Worm (Caenorhabditis elegans) whole organism, early embryonic: ENCODE measurements around the gene strd-1.

Experiments
- B0310.2 ChIP-seq: sonication (generic microtip); optimal IDR thresholded peaks from 2 replicates; lab custom pipeline; 2016; ENCODE audit warnings: mild to moderate bottlenecking, missing genetic modification characterization, missing compliant biosample characterization
- F13C5.2 ChIP-seq: sonication (generic microtip); optimal IDR thresholded peaks from 2 replicates; lab custom pipeline; 2017; ENCODE audit warnings: mild to moderate bottlenecking, missing genetic modification characterization, inconsistent platforms, missing compliant biosample characterization
- aly-1 ChIP-seq: sonication (generic microtip); optimal IDR thresholded peaks from 2 replicates; lab custom pipeline; 2016; ENCODE audit warnings: missing genetic modification characterization, missing compliant biosample characterization
- ama-1 ChIP-seq: fragments of 150-350 bp; optimal IDR thresholded peaks from 2 replicates; lab custom pipeline; 2014
- ceh-13 ChIP-seq: fragments of 200-800 bp; sonication (Bioruptor generic); optimal IDR thresholded peaks from 2 replicates; lab custom pipeline; 2018; ENCODE audit warnings: mild to moderate bottlenecking, missing genetic modification characterization, missing compliant biosample characterization
- ceh-36 ChIP-seq: sonication (generic microtip); optimal IDR thresholded peaks from 2 replicates; lab custom pipeline; 2016; ENCODE audit warnings: missing genetic modification characterization, inconsistent platforms, missing compliant biosample characterization
- ets-7 ChIP-seq: sonication (generic microtip); optimal IDR thresholded peaks from 2 replicates; lab custom pipeline; 2016; ENCODE audit warnings: missing genotype, missing genetic modification characterization, missing compliant biosample characterization
- flt-1 ChIP-seq: fragments of 200-800 bp; sonication (Bioruptor generic); IDR thresholded peaks from 2 replicates; pipeline ENCODE4 v1.3.6; 2022; ENCODE audit warnings: missing genetic modification characterization, missing compliant biosample characterization
- hmbx-1 ChIP-seq: sonication (generic microtip); optimal IDR thresholded peaks from 2 replicates; lab custom pipeline; 2016; ENCODE audit warnings: mild to moderate bottlenecking, missing genetic modification characterization, missing compliant biosample characterization
- hmg-4 ChIP-seq: fragments of 200-800 bp; sonication (Bioruptor generic); optimal IDR thresholded peaks from 2 replicates; lab custom pipeline; 2018; ENCODE audit warnings: mild to moderate bottlenecking, missing genetic modification characterization, missing compliant biosample characterization
- hnd-1 ChIP-seq: sonication (generic microtip); optimal IDR thresholded peaks from 2 replicates; lab custom pipeline; 2016; ENCODE audit warnings: missing genetic modification characterization, missing compliant biosample characterization
- pes-1 ChIP-seq: fragments of 200-800 bp; sonication (Bioruptor generic); IDR thresholded peaks from 2 replicates; pipeline ENCODE4 v1.3.6; 2022; ENCODE audit warnings: missing genetic modification reagents, missing genetic modification characterization, missing compliant biosample characterization
- scrt-1 ChIP-seq: fragments of 200-800 bp; sonication (Bioruptor generic); IDR thresholded peaks from 2 replicates; pipeline ENCODE4 v1.3.6; 2022; ENCODE audit warnings: missing genetic modification characterization, missing compliant biosample characterization
- sea-1 ChIP-seq: fragments of 200-800 bp; sonication (Bioruptor generic); conservative IDR thresholded peaks from 2 replicates; pipeline ENCODE4 v1.3.6; 2022; ENCODE audit warnings: missing genetic modification characterization, missing compliant biosample characterization
- tbx-11 ChIP-seq: fragments of 200-800 bp; sonication (Bioruptor generic); IDR thresholded peaks from 2 replicates; pipeline ENCODE4 v1.3.6; 2022; ENCODE audit warnings: missing genetic modification characterization, missing compliant biosample characterization
- tbx-37 ChIP-seq: fragments of 200-800 bp; sonication (Bioruptor generic); conservative IDR thresholded peaks from 2 replicates; pipeline ENCODE4 v1.3.6; 2022; ENCODE audit warnings: missing genetic modification reagents, missing genetic modification characterization, missing compliant biosample characterization
- tra-4 ChIP-seq: sonication (generic microtip); optimal IDR thresholded peaks from 2 replicates; lab custom pipeline; 2017; ENCODE audit warnings: missing genetic modification characterization, missing compliant biosample characterization

The strd-1 gene

ce11 chrIII:10967010-10967409 lies 19.8 kb downstream of the strd-1 start, which contains the start of gene W05B2.2:
Gene W05B2.2, minus strand, starts transcription at chrIII:10967110.
- TF ChIP-seq sea-1 (GFP tag; lab: Robert Waterston, UW) (no peak), tra-4 (no peak), tbx-37 (GFP tag; lab: Robert Waterston, UW) (no peak), scrt-1 (GFP tag; lab: Robert Waterston, UW) (no peak), flt-1 (GFP tag; lab: Robert Waterston, UW) (no peak), hmbx-1 (no peak), ama-1 (lab: Kevin White, UChicago) (no peak), hnd-1 (tag; lab: Kevin White, UChicago) (no peak)

ce11 chrIII:10969644-10970043 lies 22.4 kb downstream of the strd-1 start, which contains the start of gene dhc-4:
Gene dhc-4, plus strand, starts transcription at chrIII:10969944.
- TF ChIP-seq hmg-4 (no peak), ama-1 (lab: Kevin White, UChicago) (no peak), sea-1 (GFP tag; lab: Robert Waterston, UW) (no peak), aly-1 (tag; lab: Kevin White, UChicago) (no peak), scrt-1 (GFP tag; lab: Robert Waterston, UW) (no peak), F13C5.2 (tag; lab: Kevin White, UChicago) (no peak), B0310.2 (tag; lab: Kevin White, UChicago) (no peak), pes-1 (GFP tag; lab: Robert Waterston, UW) (no peak), flt-1 (GFP tag; lab: Robert Waterston, UW) (no peak), ceh-13 (GFP tag; lab: Kevin White, UChicago) (no peak), tbx-37 (GFP tag; lab: Robert Waterston, UW) (no peak), hmbx-1 (no peak), tbx-11 (no peak)

ce11 chrIII:10976580-10976979 lies 29.3 kb downstream of the strd-1 start:
- TF ChIP-seq ceh-13 (GFP tag; lab: Kevin White, UChicago): no peak
- TF ChIP-seq F13C5.2 (tag; lab: Kevin White, UChicago): no peak
- TF ChIP-seq sea-1 (GFP tag; lab: Robert Waterston, UW): no peak
- no peak for TF ChIP-seq flt-1 (GFP tag; lab: Robert Waterston, UW)

- TF ChIP-seq B0310.2 (tag; lab: Kevin White, UChicago) (no peak), hnd-1 (tag; lab: Kevin White, UChicago) (no peak), tbx-11 (no peak), F13C5.2 (tag; lab: Kevin White, UChicago) (no peak), ceh-36 (tag; lab: Kevin White, UChicago) (no peak), ama-1 (lab: Kevin White, UChicago) (no peak), ceh-13 (GFP tag; lab: Kevin White, UChicago) (no peak), scrt-1 (GFP tag; lab: Robert Waterston, UW) (no peak), pes-1 (GFP tag; lab: Robert Waterston, UW) (no peak), aly-1 (tag; lab: Kevin White, UChicago) (no peak), hmg-4 (no peak)
These were observed 34.3 kb downstream of the strd-1 start for ce11 chrIII:10981555-10981954.

- TF ChIP-seq tbx-37 (GFP tag; lab: Robert Waterston, UW): no peak
- TF ChIP-seq ama-1 (lab: Kevin White, UChicago): no peak
- TF ChIP-seq flt-1 (GFP tag; lab: Robert Waterston, UW): no peak
- TF ChIP-seq F13C5.2 (tag; lab: Kevin White, UChicago): no peak
- TF ChIP-seq ceh-13 (GFP tag; lab: Kevin White, UChicago): no peak
These were observed 35.9 kb downstream of the strd-1 start, which contains the start of gene col-92 for ce11 chrIII:10983153-10983552. Gene col-92, minus strand, starts transcription at chrIII:10983253.

- TF ChIP-seq sea-1 (GFP tag; lab: Robert Waterston, UW): 0 out of 2 replicates have a peak, but pooled peaks have one; percentile 15
- TF ChIP-seq scrt-1 (GFP tag; lab: Robert Waterston, UW): 0 out of 2 replicates have a peak, but pooled peaks have one; percentile 30
These were observed 37.5 kb downstream of the strd-1 start for ce11 chrIII:10984749-10985148.

- TF ChIP-seq sea-1 (GFP tag; lab: Robert Waterston, UW) (no peak), F13C5.2 (tag; lab: Kevin White, UChicago) (no peak), ceh-36 (tag; lab: Kevin White, UChicago) (no peak), hnd-1 (tag; lab: Kevin White, UChicago) (no peak), flt-1 (GFP tag; lab: Robert Waterston, UW) (no peak), tbx-11 (no peak), aly-1 (tag; lab: Kevin White, UChicago) (no peak), ceh-13 (GFP tag; lab: Kevin White, UChicago) (no peak), ama-1 (lab: Kevin White, UChicago) (no peak), hmg-4 (no peak), B0310.2 (tag; lab: Kevin White, UChicago) (no peak), hmbx-1 (no peak)
These were observed 38.3 kb downstream of the strd-1 start, which contains the start of gene col-93 for ce11 chrIII:10985559-10986036. Gene col-93, minus strand, starts transcription at chrIII:10985609.

ce11 chrIII:10987561-10988184 lies 40.4 kb downstream of the strd-1 start, which contains the start of gene col-94:
Gene col-94, minus strand, starts transcription at chrIII:10987873.
- TF ChIP-seq hmg-4 (no peak), hmbx-1 (no peak), F13C5.2 (tag; lab: Kevin White, UChicago) (no peak), tbx-37 (GFP tag; lab: Robert Waterston, UW) (no peak), sea-1 (GFP tag; lab: Robert Waterston, UW) (no peak), B0310.2 (tag; lab: Kevin White, UChicago) (no peak), tbx-11 (no peak), scrt-1 (GFP tag; lab: Robert Waterston, UW) (no peak), ets-7 (tag; lab: Kevin White, UChicago) (no peak), flt-1 (GFP tag; lab: Robert Waterston, UW) (no peak), ceh-36 (tag; lab: Kevin White, UChicago) (no peak), ceh-13 (GFP tag; lab: Kevin White, UChicago) (no peak), hnd-1 (tag; lab: Kevin White, UChicago) (no peak), pes-1 (GFP tag; lab: Robert Waterston, UW) (no peak), aly-1 (tag; lab: Kevin White, UChicago) (no peak), ama-1 (lab: Kevin White, UChicago) (no peak), tra-4 (no peak)
